Worm (Caenorhabditis elegans) whole organism, L2 larva: ENCODE data around the gene str-166.

Source experiments
- Y55F3AM.14 ChIP-seq: fragments of 200-800 bp; sonication (Bioruptor generic); optimal IDR thresholded peaks from 2 replicates; lab custom pipeline; 2018; ENCODE audit warnings: mild to moderate bottlenecking, missing genetic modification characterization, missing compliant biosample characterization
- sma-3 ChIP-seq: sonication (generic microtip); optimal IDR thresholded peaks from 2 replicates; lab custom pipeline; 2016; ENCODE audit warnings: missing genetic modification reagents, missing genetic modification characterization, missing compliant biosample characterization
- unc-39 ChIP-seq: fragments of 150-350 bp; optimal IDR thresholded peaks from 2 replicates; lab custom pipeline; 2014; ENCODE audit warnings: missing biosample characterization, missing genetic modification characterization
- ztf-11 ChIP-seq: sonication (generic microtip); optimal IDR thresholded peaks from 2 replicates; lab custom pipeline; 2017; ENCODE audit warnings: missing biosample characterization, missing genetic modification characterization

ce11 chrIV:4858573-4858972, 25.5 kb upstream of the str-166 start, which contains the start of gene Y17G9A.3:
- TF ChIP-seq ztf-11 (tag; lab: Kevin White, UChicago): no peak
- TF ChIP-seq Y55F3AM.14: no peak
- no peak for TF ChIP-seq unc-39 (tag; lab: Kevin White, UChicago)
- no peak for TF ChIP-seq sma-3 (GFP tag; lab: Kevin White, UChicago)
